Worm (Caenorhabditis elegans) whole organism, L3 larva: ENCODE data around the gene F16G10.2.
A peak's percentile ranks its signal among the peaks of the same experiment; 100 is the strongest.

Experiments
- R02D3.7 ChIP-seq: fragments of 150-350 bp; optimal IDR thresholded peaks from 2 replicates; lab custom pipeline; 2014; ENCODE audit warnings: missing biosample characterization, missing genetic modification characterization
- aly-2 ChIP-seq: fragments of 150-350 bp; optimal IDR thresholded peaks from 2 replicates; lab custom pipeline; 2014; ENCODE audit warnings: missing biosample characterization, missing genetic modification characterization
- ceh-28 ChIP-seq: fragments of 150-350 bp; optimal IDR thresholded peaks from 2 replicates; lab custom pipeline; 2014; ENCODE audit warnings: missing biosample characterization, missing genetic modification reagents, missing genetic modification characterization
- ceh-9 ChIP-seq: sonication (generic microtip); optimal IDR thresholded peaks from 2 replicates; lab custom pipeline; 2018; ENCODE audit warnings: missing biosample characterization, missing genetic modification characterization
- daf-12 ChIP-seq: fragments of 150-350 bp; optimal IDR thresholded peaks from 2 replicates; lab custom pipeline; 2014; ENCODE audit warnings: missing biosample characterization, missing genetic modification reagents, missing genetic modification characterization
- egl-27 ChIP-seq: sonication (generic microtip); optimal IDR thresholded peaks from 4 replicates; lab custom pipeline; 2017; ENCODE audit warnings: missing biosample characterization, missing genetic modification reagents, missing genetic modification characterization
- egl-5 ChIP-seq: fragments of 150-350 bp; optimal IDR thresholded peaks from 2 replicates; lab custom pipeline; 2017; ENCODE audit warnings: missing biosample characterization, missing genetic modification reagents, missing genetic modification characterization, inconsistent platforms
- elt-1 ChIP-seq: fragments of 150-350 bp; optimal IDR thresholded peaks from 2 replicates; lab custom pipeline; 2014; ENCODE audit warnings: missing biosample characterization, missing genetic modification characterization
- elt-2 ChIP-seq: sonication (generic microtip); optimal IDR thresholded peaks from 2 replicates; lab custom pipeline; 2016; ENCODE audit warnings: missing genetic modification reagents, mild to moderate bottlenecking, missing genetic modification characterization, missing compliant biosample characterization
- elt-3 ChIP-seq, 3 experiments: fragments of 150-350 bp in 1 of 3; sonication (generic microtip) in 2 of 3; optimal IDR thresholded peaks; 2 replicates in 2 of 3; 4 replicates in 1 of 3; lab custom pipeline; 2014 to 2017; ENCODE audit warnings: missing biosample characterization in 3 of 3, missing genetic modification characterization in 3 of 3
- fkh-10 ChIP-seq: sonication (generic microtip); optimal IDR thresholded peaks from 2 replicates; lab custom pipeline; 2017; ENCODE audit warnings: missing biosample characterization, missing genetic modification reagents, missing genetic modification characterization
- fkh-2 ChIP-seq: fragments of 150-350 bp; optimal IDR thresholded peaks from 2 replicates; lab custom pipeline; 2014; ENCODE audit warnings: missing biosample characterization, missing genetic modification reagents, missing genetic modification characterization
- fos-1 ChIP-seq: fragments of 150-350 bp; optimal IDR thresholded peaks from 2 replicates; lab custom pipeline; 2014; ENCODE audit warnings: missing biosample characterization, missing genetic modification characterization
- hmg-11 ChIP-seq: sonication (generic microtip); optimal IDR thresholded peaks from 2 replicates; lab custom pipeline; 2016; ENCODE audit warnings: missing genetic modification characterization, missing compliant biosample characterization
- jun-1 ChIP-seq: fragments of 150-350 bp; optimal IDR thresholded peaks from 2 replicates; lab custom pipeline; 2014; ENCODE audit warnings: missing biosample characterization, missing genetic modification reagents, missing genetic modification characterization
- lin-15B ChIP-seq: fragments of 150-350 bp; optimal IDR thresholded peaks from 2 replicates; lab custom pipeline; 2014; ENCODE audit warnings: missing biosample characterization, missing genetic modification characterization
- lin-39 ChIP-seq: fragments of 150-350 bp; optimal IDR thresholded peaks from 2 replicates; lab custom pipeline; 2018; ENCODE audit warnings: missing biosample characterization, missing genetic modification reagents, missing genetic modification characterization
- lsy-12 ChIP-seq: sonication (generic microtip); optimal IDR thresholded peaks from 2 replicates; lab custom pipeline; 2016; ENCODE audit warnings: mild to moderate bottlenecking, missing genetic modification characterization, missing compliant biosample characterization
- nfya-1 ChIP-seq: sonication (generic microtip); optimal IDR thresholded peaks from 2 replicates; lab custom pipeline; 2017; ENCODE audit warnings: missing genetic modification characterization, mild to moderate bottlenecking, missing compliant biosample characterization, antibody characterized with exemption, moderate library complexity; ENCODE audit not compliant: insufficient read depth
- nhr-11 ChIP-seq: fragments of 150-350 bp; optimal IDR thresholded peaks from 2 replicates; lab custom pipeline; 2014; ENCODE audit warnings: missing biosample characterization, missing genetic modification characterization
- nhr-23 ChIP-seq: fragments of 150-350 bp; optimal IDR thresholded peaks from 2 replicates; lab custom pipeline; 2014; ENCODE audit warnings: missing biosample characterization, missing genetic modification reagents, missing genetic modification characterization
- nhr-237 ChIP-seq: fragments of 150-350 bp; optimal IDR thresholded peaks from 2 replicates; lab custom pipeline; 2014; ENCODE audit warnings: missing biosample characterization, missing genetic modification characterization
- nhr-25 ChIP-seq: sonication (generic microtip); optimal IDR thresholded peaks from 2 replicates; lab custom pipeline; 2017; ENCODE audit warnings: missing biosample characterization, missing genetic modification characterization
- nhr-28 ChIP-seq: fragments of 150-350 bp; optimal IDR thresholded peaks from 2 replicates; lab custom pipeline; 2014; ENCODE audit warnings: missing biosample characterization, missing genetic modification characterization
- nhr-67 ChIP-seq: fragments of 150-350 bp; optimal IDR thresholded peaks from 2 replicates; lab custom pipeline; 2014; ENCODE audit warnings: missing biosample characterization, missing genetic modification characterization
- nhr-77 ChIP-seq: fragments of 150-350 bp; optimal IDR thresholded peaks from 2 replicates; lab custom pipeline; 2014; ENCODE audit warnings: missing biosample characterization, missing genetic modification characterization
- pha-4 ChIP-seq: fragments of 150-350 bp; optimal IDR thresholded peaks from 2 replicates; lab custom pipeline; 2014; ENCODE audit warnings: missing biosample characterization, missing genetic modification reagents, missing genetic modification characterization
- pqm-1 ChIP-seq: fragments of 150-350 bp; optimal IDR thresholded peaks from 2 replicates; lab custom pipeline; 2017; ENCODE audit warnings: missing biosample characterization, missing genetic modification characterization, inconsistent platforms
- sea-2 ChIP-seq: fragments of 150-350 bp; sonication (generic microtip); optimal IDR thresholded peaks from 4 replicates; lab custom pipeline; 2014; ENCODE audit warnings: missing biosample characterization, missing genetic modification reagents, missing genetic modification characterization
- snpc-4 ChIP-seq: fragments of 150-350 bp; optimal IDR thresholded peaks from 2 replicates; lab custom pipeline; 2014; ENCODE audit warnings: missing biosample characterization, missing genetic modification characterization
- tbx-2 ChIP-seq: sonication (generic microtip); optimal IDR thresholded peaks from 2 replicates; lab custom pipeline; 2016; ENCODE audit warnings: mild to moderate bottlenecking, missing genetic modification characterization, missing compliant biosample characterization
- ztf-11 ChIP-seq: fragments of 150-350 bp; optimal IDR thresholded peaks from 2 replicates; lab custom pipeline; 2014; ENCODE audit warnings: missing biosample characterization, missing genetic modification characterization
- ztf-4 ChIP-seq: fragments of 150-350 bp; optimal IDR thresholded peaks from 2 replicates; lab custom pipeline; 2014; ENCODE audit warnings: missing biosample characterization, missing genetic modification characterization

F16G10.2 gene

DNA sequence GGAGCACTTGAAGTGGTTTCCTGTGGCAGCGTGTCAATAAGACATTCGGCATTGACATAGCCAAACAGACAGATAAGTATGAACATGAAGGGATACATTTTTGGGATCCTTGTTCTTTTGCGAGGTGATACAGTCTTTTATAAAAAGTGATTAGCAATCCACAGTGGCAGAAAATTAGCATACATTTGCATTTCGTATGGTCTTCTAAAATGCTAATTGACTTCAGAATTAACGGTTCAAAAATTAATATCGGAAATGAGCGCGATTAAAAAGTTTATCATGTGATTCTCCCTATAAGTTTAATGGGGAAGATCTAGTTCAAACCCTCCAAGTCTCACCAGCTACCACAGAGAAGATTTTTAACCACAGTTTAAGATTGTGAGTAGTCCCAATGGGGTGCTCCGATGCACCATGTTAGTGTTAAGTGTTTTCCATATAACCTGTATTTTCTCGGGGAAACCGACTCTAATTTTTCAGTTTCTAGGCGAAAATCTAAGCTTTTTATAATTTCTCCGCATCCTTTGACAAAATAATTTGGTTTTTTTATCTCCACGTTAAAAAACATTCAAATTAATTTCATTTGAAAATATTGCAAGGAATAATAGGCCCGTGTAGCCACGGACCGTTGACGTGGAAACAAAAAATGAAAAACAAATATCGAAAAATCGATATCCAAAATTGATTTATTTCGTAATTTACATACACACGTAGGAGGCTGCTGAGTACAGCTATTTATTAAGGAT, 8.3 kb upstream of the F16G10.2 start, which contains the start of the genes F43C11.12 and F16G10.5:
Gene F43C11.12, minus strand, starts transcription at position 101 of the 743 bp plus-strand sequence.
Gene F16G10.5, plus strand, starts transcription at position 693 of the 743 bp plus-strand sequence.
- TF ChIP-seq nhr-67 (tag; lab: Kevin White, UChicago) (no peak), R02D3.7 (no peak), ztf-4 (tag; lab: Kevin White, UChicago) (no peak), nhr-28 (no peak), tbx-2 (tag; lab: Kevin White, UChicago) (no peak), nhr-11 (tag; lab: Kevin White, UChicago) (no peak), lsy-12 (no peak)
- TF ChIP-seq, all 47 proteins: peak for 0

DNA sequence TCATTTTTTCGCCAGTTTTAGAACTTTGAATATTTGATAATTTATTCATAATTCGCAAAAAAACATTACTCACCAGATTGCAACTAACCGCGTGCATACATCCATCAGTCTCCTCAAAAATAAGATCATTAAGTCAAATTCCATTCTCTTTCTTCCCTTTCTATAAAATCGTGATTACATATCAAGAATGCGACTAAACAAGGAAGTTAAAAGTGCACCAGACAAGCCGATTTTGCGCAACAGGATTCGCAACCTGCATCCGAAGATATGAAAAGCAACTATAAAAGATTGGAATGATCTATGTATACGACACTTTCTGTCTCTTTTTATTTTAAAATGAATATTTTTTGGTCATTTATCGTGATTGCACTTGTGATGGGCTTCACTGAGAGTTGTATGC, 6.1 kb upstream of the F16G10.2 start, which contains the start of gene hpo-25:
Gene hpo-25, plus strand, starts transcription at position 301 of the 400 bp plus-strand sequence.
- TF ChIP-seq nfya-1 (tag; lab: Kevin White, UChicago) = no peak
- TF ChIP-seq ceh-28 (tag; lab: Kevin White, UChicago) = no peak
- TF ChIP-seq pqm-1 (tag; lab: Kevin White, UChicago) = no peak
- TF ChIP-seq ceh-9 = no peak

DNA sequence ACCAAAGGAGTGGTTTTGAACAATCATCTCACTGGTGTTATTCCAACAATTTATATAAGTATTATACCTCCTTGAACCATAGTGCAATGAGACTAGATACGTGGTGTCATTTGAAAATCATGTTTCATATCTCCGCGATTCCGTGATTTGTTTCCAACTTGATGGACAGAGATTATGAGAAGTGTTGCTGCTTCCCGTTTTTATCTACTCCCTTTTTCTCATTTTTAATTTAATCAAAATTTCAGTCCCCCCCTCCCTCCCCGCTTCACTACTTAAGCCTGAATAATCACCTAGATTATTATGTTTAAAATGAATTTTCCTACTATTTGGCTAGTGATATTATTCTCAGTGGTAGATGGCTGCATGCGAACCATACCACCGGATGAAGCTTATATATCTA, 3.0 kb upstream of the F16G10.2 start, which contains the start of gene F16G10.3:
Gene F16G10.3, plus strand, starts transcription at position 301 of the 400 bp plus-strand sequence.
- TF ChIP-seq elt-2 (tag; lab: Kevin White, UChicago) = no peak
- no peak for TF ChIP-seq ztf-11 (tag; lab: Kevin White, UChicago)
- TF ChIP-seq nfya-1 (tag; lab: Kevin White, UChicago) = no peak
- no peak for TF ChIP-seq tbx-2 (tag; lab: Kevin White, UChicago)
- no peak for TF ChIP-seq nhr-77 (tag; lab: Kevin White, UChicago)
- TF ChIP-seq lin-15B (tag; lab: Kevin White, UChicago) = no peak
- TF ChIP-seq, all 47 proteins: peak for 0

DNA sequence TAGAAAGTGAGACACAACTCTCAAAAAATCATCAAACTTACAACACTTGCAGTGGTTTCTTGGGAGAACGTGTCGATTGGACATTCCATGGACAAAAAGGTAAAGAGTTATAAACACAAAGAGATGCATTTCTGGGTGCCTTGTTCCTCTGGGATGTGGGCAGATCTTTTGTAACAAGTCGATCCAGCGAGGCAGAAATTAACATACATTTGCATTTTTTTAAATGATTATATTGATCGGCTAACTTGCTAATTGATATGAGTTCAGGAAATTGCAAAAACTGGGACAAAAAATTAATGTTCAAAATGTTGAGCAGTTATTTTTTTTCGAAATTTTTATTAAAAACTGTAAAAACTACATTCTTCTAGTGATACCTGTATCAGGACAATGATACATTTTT, 2.7 kb downstream of the F16G10.2 start, which contains the start of gene F16G10.6:
Gene F16G10.6, minus strand, starts transcription at position 101 of the 400 bp plus-strand sequence.
- TF ChIP-seq lin-15B (tag; lab: Kevin White, UChicago) (no peak), nhr-23 (tag; lab: Kevin White, UChicago) (no peak), hmg-11 (tag; lab: Kevin White, UChicago) (no peak), nhr-25 (tag; lab: Kevin White, UChicago) (no peak), lin-39 (tag; lab: Kevin White, UChicago) (no peak), pha-4 (tag; lab: Kevin White, UChicago) (no peak)

DNA sequence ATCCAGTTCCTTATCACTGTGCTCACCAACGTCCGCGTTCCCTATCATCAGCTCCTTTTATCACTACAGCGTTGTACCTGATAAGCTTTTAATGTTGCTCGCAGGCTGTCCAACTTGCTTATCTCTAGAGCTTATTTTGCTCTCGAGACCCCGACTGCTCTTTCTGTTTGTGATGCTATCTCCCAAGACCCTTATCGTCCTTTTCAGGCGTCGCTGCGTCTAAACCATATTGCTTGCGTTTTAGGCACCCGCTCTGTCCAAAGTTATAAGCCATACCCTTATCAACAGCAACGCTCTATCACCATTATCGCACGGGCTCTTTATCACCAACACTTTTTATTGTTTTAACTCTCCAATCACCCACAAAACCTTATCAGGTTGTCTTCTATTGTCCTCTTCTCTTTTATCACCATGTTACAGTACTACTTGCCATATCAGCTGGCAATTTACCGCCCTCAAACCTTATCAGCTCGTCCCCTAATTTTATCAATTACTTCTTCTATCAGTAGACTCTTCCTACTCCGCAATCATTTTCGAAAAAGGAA, 3.5 kb downstream of the F16G10.2 start:
- peak; percentile 79 for TF ChIP-seq pha-4 (tag; lab: Kevin White, UChicago)
- TF ChIP-seq ceh-9 = no peak
- peak; percentile 91 for TF ChIP-seq lsy-12
- TF ChIP-seq nhr-237 (tag; lab: Kevin White, UChicago) = no peak
- TF ChIP-seq jun-1 = peak; percentile 99
- no peak for TF ChIP-seq sea-2
- TF ChIP-seq elt-1 = no peak
- peak; percentile 100 for TF ChIP-seq elt-2 (tag; lab: Kevin White, UChicago)
- peak; percentile 5 for TF ChIP-seq ceh-28 (tag; lab: Kevin White, UChicago)
- no peak for TF ChIP-seq elt-3 (tag; optimal IDR thresholded peaks at IDR 0.05; lab: Kevin White, UChicago)
- TF ChIP-seq pqm-1 (tag; lab: Kevin White, UChicago) = peak; percentile 98
- peak; percentile 93 for TF ChIP-seq egl-27
- TF ChIP-seq fos-1 (tag; lab: Kevin White, UChicago) = peak; percentile 80

DNA sequence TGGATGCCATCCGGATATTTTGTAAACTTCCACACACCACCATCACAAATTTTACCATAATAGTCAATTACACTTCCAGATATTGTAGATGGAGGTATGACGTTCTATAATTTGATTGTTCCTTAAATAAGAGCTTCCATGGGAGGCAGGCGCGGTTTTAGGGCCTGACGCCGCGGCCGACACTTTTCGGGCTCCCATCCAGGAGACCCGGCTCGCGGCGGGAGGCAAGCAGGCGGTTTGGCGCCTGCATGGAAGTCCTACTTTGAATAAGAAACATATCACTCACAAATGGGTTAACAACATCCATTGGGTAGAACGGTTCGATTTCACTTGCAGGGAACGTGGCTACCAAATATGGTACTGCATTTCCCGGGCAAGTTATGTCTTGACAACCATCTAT, 4.6 kb downstream of the F16G10.2 start:
- TF ChIP-seq fos-1 (tag; lab: Kevin White, UChicago) (no peak), tbx-2 (tag; lab: Kevin White, UChicago) (no peak), lin-15B (tag; lab: Kevin White, UChicago) (no peak), egl-5 (no peak), aly-2 (tag; lab: Kevin White, UChicago) (no peak), elt-2 (tag; lab: Kevin White, UChicago) (no peak), sea-2 (no peak), fkh-2 (no peak), jun-1 (no peak), nhr-28 (no peak), pha-4 (tag; lab: Kevin White, UChicago) (no peak), nhr-11 (tag; lab: Kevin White, UChicago) (no peak), R02D3.7 (no peak), fkh-10 (GFP tag; lab: Kevin White, UChicago) (no peak), snpc-4 (tag; lab: Kevin White, UChicago) (no peak), egl-27 (no peak), nhr-23 (tag; lab: Kevin White, UChicago) (no peak), daf-12 (tag; lab: Kevin White, UChicago) (no peak)
